Fruit fly (Drosophila melanogaster) Kc167 (cell line): ENCODE measurements around the gene eIF4E7.

Source experiments
- Myc ChIP-seq: fragments of >200 bp; optimal IDR thresholded peaks from 2 replicates; lab custom pipeline; 2017; ENCODE audit warnings: missing external identifiers
- Sin3A ChIP-seq: fragments of >200 bp; optimal IDR thresholded peaks from 2 replicates; lab custom pipeline; 2018; ENCODE audit warnings: missing external identifiers
- h ChIP-seq: fragments of >200 bp; optimal IDR thresholded peaks from 3 replicates; lab custom pipeline; 2018; ENCODE audit warnings: missing external identifiers
- insv ChIP-seq: fragments of >200 bp; optimal IDR thresholded peaks from 3 replicates; lab custom pipeline; 2018; ENCODE audit warnings: missing external identifiers
- psq ChIP-seq: fragments of >200 bp; optimal IDR thresholded peaks from 2 replicates; lab custom pipeline; 2017; ENCODE audit warnings: missing external identifiers
- ttk ChIP-seq: sonication (Bioruptor generic); optimal IDR thresholded peaks from 2 replicates; lab custom pipeline; 2017; ENCODE audit warnings: missing external identifiers

eIF4E7 gene

dm6 chrX:1161913-1162439 lies at the start of gene eIF4E7:
eIF4E7 (minus strand) TSS chrX:1162389.
- TF ChIP-seq h (no peak), Myc (lab: Kevin White, UChicago) (no peak), Sin3A (lab: Kevin White, UChicago) (no peak), ttk (lab: Kevin White, UChicago) (no peak), insv (lab: Kevin White, UChicago) (no peak), psq (lab: Kevin White, UChicago) (no peak)

- TF ChIP-seq ttk (lab: Kevin White, UChicago) (no peak), insv (lab: Kevin White, UChicago) (no peak), psq (lab: Kevin White, UChicago) (no peak), Sin3A (lab: Kevin White, UChicago) (no peak), Myc (lab: Kevin White, UChicago) (no peak), h (no peak)
These were observed 47.2 kb upstream of the eIF4E7 start, which contains the start of gene CG11382 for dm6 chrX:1209251-1210020. CG11382 (plus strand) TSS chrX:1209970.

- TF ChIP-seq ttk (lab: Kevin White, UChicago) = no peak
- no peak for TF ChIP-seq h
These were observed 44.2 kb upstream of the eIF4E7 start, which contains the start of gene CG14624 for dm6 chrX:1206437-1206836. CG14624 (plus strand) TSS chrX:1206737.

dm6 chrX:1203477-1203876 lies 41.3 kb upstream of the eIF4E7 start, which contains the start of gene CG11381:
CG11381 (plus strand) TSS chrX:1203777.
- no peak for TF ChIP-seq ttk (lab: Kevin White, UChicago)

dm6 chrX:1199246-1199645 lies 37.1 kb upstream of the eIF4E7 start, which contains the start of gene CG14625:
CG14625 (plus strand) TSS chrX:1199546.
- TF ChIP-seq h (no peak), insv (lab: Kevin White, UChicago) (no peak), psq (lab: Kevin White, UChicago) (no peak), ttk (lab: Kevin White, UChicago) (no peak), Myc (lab: Kevin White, UChicago) (no peak), Sin3A (lab: Kevin White, UChicago) (no peak)

dm6 chrX:1197862-1198261 lies 35.7 kb upstream of the eIF4E7 start:
- no peak for TF ChIP-seq Sin3A (lab: Kevin White, UChicago)
- no peak for TF ChIP-seq insv (lab: Kevin White, UChicago)
- TF ChIP-seq h = no peak
- TF ChIP-seq ttk (lab: Kevin White, UChicago) = no peak
- no peak for TF ChIP-seq Myc (lab: Kevin White, UChicago)
- no peak for TF ChIP-seq psq (lab: Kevin White, UChicago)

dm6 chrX:1191008-1191407 lies 28.8 kb upstream of the eIF4E7 start, which contains the start of gene CG11380:
CG11380 (plus strand) TSS chrX:1191308.
- TF ChIP-seq ttk (lab: Kevin White, UChicago) (no peak), insv (lab: Kevin White, UChicago) (no peak), psq (lab: Kevin White, UChicago) (no peak), Sin3A (lab: Kevin White, UChicago) (no peak), h (no peak), Myc (lab: Kevin White, UChicago) (no peak)

dm6 chrX:1184478-1184877 lies 22.3 kb upstream of the eIF4E7 start, which contains the start of gene CG14626:
CG14626 (plus strand) TSS chrX:1184778.
- TF ChIP-seq ttk (lab: Kevin White, UChicago) (no peak), psq (lab: Kevin White, UChicago) (no peak), Sin3A (lab: Kevin White, UChicago) (no peak), Myc (lab: Kevin White, UChicago) (no peak), insv (lab: Kevin White, UChicago) (no peak), h (no peak)

dm6 chrX:1183742-1184141 lies 21.6 kb upstream of the eIF4E7 start:
- no peak for TF ChIP-seq Sin3A (lab: Kevin White, UChicago)
- TF ChIP-seq psq (lab: Kevin White, UChicago) = no peak
- no peak for TF ChIP-seq insv (lab: Kevin White, UChicago)
- TF ChIP-seq Myc (lab: Kevin White, UChicago) = no peak
- TF ChIP-seq h = no peak
- no peak for TF ChIP-seq ttk (lab: Kevin White, UChicago)

dm6 chrX:1181320-1181719 lies 19.1 kb upstream of the eIF4E7 start, which contains the start of gene CG14627:
CG14627 (plus strand) TSS chrX:1181620.
- no peak for TF ChIP-seq psq (lab: Kevin White, UChicago)
- no peak for TF ChIP-seq ttk (lab: Kevin White, UChicago)
- no peak for TF ChIP-seq Myc (lab: Kevin White, UChicago)
- no peak for TF ChIP-seq h
- no peak for TF ChIP-seq insv (lab: Kevin White, UChicago)
- TF ChIP-seq Sin3A (lab: Kevin White, UChicago) = no peak

- TF ChIP-seq ttk (lab: Kevin White, UChicago) (no peak), psq (lab: Kevin White, UChicago) (no peak), Sin3A (lab: Kevin White, UChicago) (no peak), Myc (lab: Kevin White, UChicago) (no peak), h (no peak), insv (lab: Kevin White, UChicago) (no peak)
These were observed 18.7 kb upstream of the eIF4E7 start for dm6 chrX:1180865-1181264.

- TF ChIP-seq psq (lab: Kevin White, UChicago) (no peak), Sin3A (lab: Kevin White, UChicago) (no peak), h (no peak), Myc (lab: Kevin White, UChicago) (no peak), ttk (lab: Kevin White, UChicago) (no peak), insv (lab: Kevin White, UChicago) (no peak)
These were observed 17.7 kb upstream of the eIF4E7 start, which contains the start of gene CG11379 for dm6 chrX:1179865-1180264. CG11379 (plus strand) TSS chrX:1180165.
